Worm (Caenorhabditis elegans) whole organism, midembryonic: ENCODE results near the gene Y46E12A.2.

Source experiments
- T22C8.4 ChIP-seq: fragments of 200-800 bp; sonication (Bioruptor generic); IDR thresholded peaks from 2 replicates; pipeline ENCODE4 v1.3.6; 2022; ENCODE audit warnings: missing genetic modification characterization, missing compliant biosample characterization
- cog-1 ChIP-seq: sonication (generic microtip); optimal IDR thresholded peaks from 2 replicates; lab custom pipeline; 2016; ENCODE audit warnings: missing genetic modification characterization, missing compliant biosample characterization
- flt-1 ChIP-seq: fragments of 200-800 bp; sonication (Bioruptor generic); IDR thresholded peaks from 2 replicates; pipeline ENCODE4 v1.3.6; 2022; ENCODE audit warnings: missing genetic modification characterization, missing compliant biosample characterization
- klf-2 ChIP-seq: fragments of 200-800 bp; sonication (Bioruptor generic); conservative IDR thresholded peaks from 2 replicates; pipeline ENCODE4 v1.3.6; 2022; ENCODE audit warnings: missing genetic modification reagents, missing genetic modification characterization, missing compliant biosample characterization
- med-1 ChIP-seq: sonication (generic microtip); optimal IDR thresholded peaks from 2 replicates; lab custom pipeline; 2017; ENCODE audit warnings: missing genetic modification characterization, mild to moderate bottlenecking, missing compliant biosample characterization, antibody characterized with exemption, missing genetic modification reagents; ENCODE audit not compliant: insufficient read depth
- ref-1 ChIP-seq: fragments of 200-800 bp; sonication (Bioruptor generic); conservative IDR thresholded peaks from 2 replicates; pipeline ENCODE4 v1.3.6; 2022; ENCODE audit warnings: missing genetic modification reagents, missing genetic modification characterization, missing compliant biosample characterization
- tab-1 ChIP-seq: fragments of 200-800 bp; sonication (Bioruptor generic); IDR thresholded peaks from 2 replicates; pipeline ENCODE4 v1.3.6; 2022; ENCODE audit warnings: missing genetic modification characterization, missing compliant biosample characterization
- ztf-23 ChIP-seq: fragments of 200-800 bp; sonication (Bioruptor generic); IDR thresholded peaks from 2 replicates; pipeline ENCODE4 v1.3.6; 2022; ENCODE audit warnings: missing genetic modification reagents, missing genetic modification characterization, missing compliant biosample characterization
- ztf-29 ChIP-seq: fragments of 200-800 bp; sonication (Bioruptor generic); IDR thresholded peaks from 2 replicates; pipeline ENCODE4 v1.3.6; 2022; ENCODE audit warnings: missing genetic modification reagents, missing genetic modification characterization, missing compliant biosample characterization

Gene Y46E12A.2

ce11 chrIII:1758632-1759031 is at the start of gene Y46E12A.2:
TSS of gene Y46E12A.2 (plus strand) at chrIII:1758932.
- TF ChIP-seq ztf-23 (GFP tag; lab: Robert Waterston, UW) = no peak
- TF ChIP-seq ztf-29 (GFP tag; lab: Robert Waterston, UW) = no peak
- no peak for TF ChIP-seq cog-1 (tag; lab: Kevin White, UChicago)
- no peak for TF ChIP-seq klf-2 (GFP tag; lab: Robert Waterston, UW)
- TF ChIP-seq med-1 (GFP tag; lab: Kevin White, UChicago) = no peak
- no peak for TF ChIP-seq tab-1
- no peak for TF ChIP-seq T22C8.4
- TF ChIP-seq ref-1 (GFP tag; lab: Robert Waterston, UW) = no peak
- TF ChIP-seq flt-1 (GFP tag; lab: Robert Waterston, UW) = no peak

ce11 chrIII:1713991-1714611 is 44.6 kb upstream of the Y46E12A.2 start:
- TF ChIP-seq ztf-23 (GFP tag; lab: Robert Waterston, UW) (0 out of 2 replicates have a peak, but pooled peaks have one; percentile 60), ref-1 (GFP tag; lab: Robert Waterston, UW) (no peak)

ce11 chrIII:1717772-1718171 is 41.0 kb upstream of the Y46E12A.2 start:
- TF ChIP-seq med-1 (GFP tag; lab: Kevin White, UChicago) = no peak
- TF ChIP-seq ztf-29 (GFP tag; lab: Robert Waterston, UW) = no peak
- no peak for TF ChIP-seq ztf-23 (GFP tag; lab: Robert Waterston, UW)
- TF ChIP-seq T22C8.4 = no peak
- TF ChIP-seq klf-2 (GFP tag; lab: Robert Waterston, UW) = no peak
- no peak for TF ChIP-seq ref-1 (GFP tag; lab: Robert Waterston, UW)
- TF ChIP-seq cog-1 (tag; lab: Kevin White, UChicago) = no peak

ce11 chrIII:1718800-1719199 is 39.9 kb upstream of the Y46E12A.2 start:
- TF ChIP-seq cog-1 (tag; lab: Kevin White, UChicago) = no peak
- TF ChIP-seq klf-2 (GFP tag; lab: Robert Waterston, UW) = no peak
- TF ChIP-seq ztf-29 (GFP tag; lab: Robert Waterston, UW) = peak; percentile 50; the same call in 1 of the 2 replicates

ce11 chrIII:1731850-1732249 is 26.9 kb upstream of the Y46E12A.2 start:
- no peak for TF ChIP-seq med-1 (GFP tag; lab: Kevin White, UChicago)
- TF ChIP-seq T22C8.4 = no peak
- TF ChIP-seq flt-1 (GFP tag; lab: Robert Waterston, UW) = no peak
- no peak for TF ChIP-seq ref-1 (GFP tag; lab: Robert Waterston, UW)
- TF ChIP-seq tab-1 = no peak
- TF ChIP-seq ztf-23 (GFP tag; lab: Robert Waterston, UW) = no peak
- no peak for TF ChIP-seq ztf-29 (GFP tag; lab: Robert Waterston, UW)
- TF ChIP-seq cog-1 (tag; lab: Kevin White, UChicago) = no peak
- TF ChIP-seq klf-2 (GFP tag; lab: Robert Waterston, UW) = no peak

- TF ChIP-seq tab-1 (no peak), klf-2 (GFP tag; lab: Robert Waterston, UW) (no peak), ztf-23 (GFP tag; lab: Robert Waterston, UW) (no peak), T22C8.4 (no peak), med-1 (GFP tag; lab: Kevin White, UChicago) (no peak), flt-1 (GFP tag; lab: Robert Waterston, UW) (no peak), cog-1 (tag; lab: Kevin White, UChicago) (no peak), ztf-29 (GFP tag; lab: Robert Waterston, UW) (no peak), ref-1 (GFP tag; lab: Robert Waterston, UW) (no peak)
Measured at ce11 chrIII:1733001-1733400, 25.7 kb upstream of the Y46E12A.2 start, which contains the start of gene ser-4. TSS of gene ser-4 (minus strand) at chrIII:1733101.

ce11 chrIII:1733412-1733811 is 25.3 kb upstream of the Y46E12A.2 start:
- TF ChIP-seq T22C8.4 (no peak), klf-2 (GFP tag; lab: Robert Waterston, UW) (no peak), ref-1 (GFP tag; lab: Robert Waterston, UW) (no peak), flt-1 (GFP tag; lab: Robert Waterston, UW) (no peak), med-1 (GFP tag; lab: Kevin White, UChicago) (no peak), cog-1 (tag; lab: Kevin White, UChicago) (no peak), ztf-29 (GFP tag; lab: Robert Waterston, UW) (no peak), ztf-23 (GFP tag; lab: Robert Waterston, UW) (no peak), tab-1 (no peak)

ce11 chrIII:1743081-1743480 is 15.7 kb upstream of the Y46E12A.2 start:
- TF ChIP-seq ref-1 (GFP tag; lab: Robert Waterston, UW) (no peak), ztf-23 (GFP tag; lab: Robert Waterston, UW) (no peak), tab-1 (no peak), med-1 (GFP tag; lab: Kevin White, UChicago) (no peak), cog-1 (tag; lab: Kevin White, UChicago) (no peak), T22C8.4 (no peak), klf-2 (GFP tag; lab: Robert Waterston, UW) (no peak), ztf-29 (GFP tag; lab: Robert Waterston, UW) (no peak), flt-1 (GFP tag; lab: Robert Waterston, UW) (no peak)

ce11 chrIII:1743488-1744020 is 15.2 kb upstream of the Y46E12A.2 start:
- TF ChIP-seq med-1 (GFP tag; lab: Kevin White, UChicago) (no peak), ref-1 (GFP tag; lab: Robert Waterston, UW) (no peak), ztf-23 (GFP tag; lab: Robert Waterston, UW) (no peak), klf-2 (GFP tag; lab: Robert Waterston, UW) (no peak), flt-1 (GFP tag; lab: Robert Waterston, UW) (no peak), T22C8.4 (no peak), cog-1 (tag; lab: Kevin White, UChicago) (no peak), ztf-29 (GFP tag; lab: Robert Waterston, UW) (no peak), tab-1 (no peak)
